Fruit fly (Drosophila melanogaster) whole organism, embryonic: Measurements from ENCODE around the gene Irbp.

Experiments used
- Atf3 ChIP-seq: fragments of 200-800 bp; sonication (Bioruptor generic); optimal IDR thresholded peaks from 3 replicates; lab custom pipeline; 2016; ENCODE audit warnings: missing biosample characterization, missing genetic modification characterization
- Blimp-1 ChIP-seq: fragments of 200-800 bp; sonication (Bioruptor generic); optimal IDR thresholded peaks from 3 replicates; lab custom pipeline; 2018; ENCODE audit warnings: missing biosample characterization, missing genetic modification characterization, mild to moderate bottlenecking, moderate library complexity, missing genetic modification reagents
- CG10267 ChIP-seq: fragments of 200-800 bp; sonication (Bioruptor generic); optimal IDR thresholded peaks from 2 replicates; lab custom pipeline; 2018; ENCODE audit warnings: missing biosample characterization, mild to moderate bottlenecking, missing genetic modification characterization, moderate library complexity
- CG11085 ChIP-seq: fragments of 200-800 bp; sonication (Bioruptor generic); IDR thresholded peaks from 2 replicates; pipeline ENCODE4 v1.3.6; 2022; ENCODE audit warnings: missing biosample characterization, missing genetic modification characterization
- CG11504 ChIP-seq: fragments of 200-800 bp; sonication (Bioruptor generic); optimal IDR thresholded peaks from 3 replicates; lab custom pipeline; 2019; ENCODE audit warnings: missing biosample characterization, mild to moderate bottlenecking, missing genetic modification characterization, moderate library complexity
- CG11560 ChIP-seq: fragments of 200-800 bp; sonication (Bioruptor generic); IDR thresholded peaks from 3 replicates; pipeline ENCODE4 v1.3.6; 2022; ENCODE audit warnings: missing biosample characterization, missing genetic modification characterization
- CG11695 ChIP-seq: fragments of 200-800 bp; sonication (Bioruptor generic); IDR thresholded peaks from 3 replicates; pipeline ENCODE4 v1.3.6; 2022; ENCODE audit warnings: missing biosample characterization, missing genetic modification characterization
- CG12744 ChIP-seq: fragments of 200-800 bp; sonication (Bioruptor generic); optimal IDR thresholded peaks from 2 replicates; lab custom pipeline; 2016; ENCODE audit warnings: missing biosample characterization, missing genetic modification characterization
- CG13287 ChIP-seq: fragments of 200-800 bp; sonication (Bioruptor generic); IDR thresholded peaks from 2 replicates; pipeline ENCODE4 v1.3.6; 2022; ENCODE audit warnings: missing biosample characterization, missing genetic modification characterization; ENCODE audit not compliant: partially characterized antibody
- CG14441 ChIP-seq: fragments of 200-800 bp; sonication (Bioruptor generic); IDR thresholded peaks from 2 replicates; pipeline ENCODE4 v1.3.6; 2022; ENCODE audit warnings: missing biosample characterization, missing genetic modification characterization
- CG15514 ChIP-seq: fragments of 200-800 bp; sonication (Bioruptor generic); optimal IDR thresholded peaks from 3 replicates; lab custom pipeline; 2017; ENCODE audit warnings: missing biosample characterization, missing genetic modification characterization, mild to moderate bottlenecking, moderate library complexity, missing genetic modification reagents
- CG17612 ChIP-seq: fragments of 200-800 bp; sonication (Bioruptor generic); IDR thresholded peaks from 2 replicates; pipeline ENCODE4 v1.3.6; 2022; ENCODE audit warnings: missing biosample characterization, missing genetic modification characterization
- CG18011 ChIP-seq: fragments of 200-800 bp; sonication (Bioruptor generic); optimal IDR thresholded peaks from 2 replicates; lab custom pipeline; 2017; ENCODE audit warnings: missing biosample characterization, missing genetic modification characterization, mild to moderate bottlenecking, moderate library complexity, missing genotype
- CG1832 ChIP-seq: fragments of 200-800 bp; sonication (Bioruptor generic); optimal IDR thresholded peaks from 2 replicates; lab custom pipeline; 2017; ENCODE audit warnings: missing biosample characterization, mild to moderate bottlenecking, missing genetic modification characterization, inconsistent platforms
- CG30403 ChIP-seq: fragments of 200-800 bp; sonication (Bioruptor generic); optimal IDR thresholded peaks from 3 replicates; lab custom pipeline; 2016; ENCODE audit warnings: missing biosample characterization, missing genetic modification characterization
- CG3163 ChIP-seq: fragments of 200-800 bp; sonication (Bioruptor generic); optimal IDR thresholded peaks from 3 replicates; lab custom pipeline; 2016; ENCODE audit warnings: missing biosample characterization, missing genetic modification characterization
- CG4404 ChIP-seq: fragments of 200-800 bp; sonication (Bioruptor generic); IDR thresholded peaks from 2 replicates; pipeline ENCODE4 v1.3.6; 2022; ENCODE audit warnings: missing biosample characterization, missing genetic modification characterization
- CG4854 ChIP-seq: fragments of 200-800 bp; sonication (Bioruptor generic); optimal IDR thresholded peaks from 2 replicates; lab custom pipeline; 2016; ENCODE audit warnings: missing biosample characterization, missing genetic modification characterization, inconsistent platforms
- CG6689 ChIP-seq: fragments of 200-800 bp; sonication (Bioruptor generic); IDR thresholded peaks from 2 replicates; pipeline ENCODE4 v1.3.6; 2022; ENCODE audit warnings: missing biosample characterization, missing genetic modification characterization
- CG7839 ChIP-seq: fragments of 200-800 bp; sonication (Bioruptor generic); optimal IDR thresholded peaks from 3 replicates; lab custom pipeline; 2018; ENCODE audit warnings: missing biosample characterization, mild to moderate bottlenecking, missing genetic modification characterization, moderate library complexity
- CG7963 ChIP-seq: fragments of 200-800 bp; sonication (Bioruptor generic); IDR thresholded peaks from 3 replicates; pipeline ENCODE4 v1.3.6; 2022; ENCODE audit warnings: missing biosample characterization, missing genetic modification characterization; ENCODE audit not compliant: partially characterized antibody
- CG8765 ChIP-seq: fragments of 200-800 bp; sonication (Bioruptor generic); IDR thresholded peaks from 2 replicates; pipeline ENCODE4 v1.3.6; 2022; ENCODE audit warnings: missing biosample characterization, missing genetic modification characterization
- CG9727 ChIP-seq: fragments of 200-800 bp; sonication (Bioruptor generic); optimal IDR thresholded peaks from 3 replicates; lab custom pipeline; 2017; ENCODE audit warnings: missing biosample characterization, mild to moderate bottlenecking, missing genetic modification characterization
- CG9817 ChIP-seq: fragments of 200-800 bp; sonication (Bioruptor generic); optimal IDR thresholded peaks from 2 replicates; lab custom pipeline; 2018; ENCODE audit warnings: missing biosample characterization, mild to moderate bottlenecking, missing genetic modification characterization, moderate library complexity
- CrebB ChIP-seq: fragments of 200-800 bp; sonication (Bioruptor generic); optimal IDR thresholded peaks from 3 replicates; lab custom pipeline; 2018; ENCODE audit warnings: missing biosample characterization, mild to moderate bottlenecking, missing genetic modification characterization
- D19A ChIP-seq: fragments of 200-800 bp; optimal IDR thresholded peaks from 3 replicates; lab custom pipeline; 2019; ENCODE audit warnings: missing biosample characterization, mild to moderate bottlenecking, missing genetic modification characterization, moderate library complexity
- HLH54F ChIP-seq: fragments of 200-800 bp; sonication (Bioruptor generic); optimal IDR thresholded peaks from 3 replicates; lab custom pipeline; 2016; ENCODE audit warnings: missing biosample characterization, missing genetic modification characterization
- Hmr ChIP-seq: fragments of 200-800 bp; sonication (Bioruptor generic); optimal IDR thresholded peaks from 3 replicates; lab custom pipeline; 2017; ENCODE audit warnings: mild to moderate bottlenecking, missing biosample characterization, missing genetic modification reagents, missing genetic modification characterization
- Hmx ChIP-seq: fragments of 200-800 bp; sonication (Bioruptor generic); optimal IDR thresholded peaks from 2 replicates; lab custom pipeline; 2016; ENCODE audit warnings: missing biosample characterization, missing genetic modification characterization
- MBD-R2 ChIP-seq: fragments of 200-800 bp; sonication (Bioruptor generic); IDR thresholded peaks from 2 replicates; pipeline ENCODE4 v1.3.6; 2022; ENCODE audit warnings: missing biosample characterization, missing genetic modification characterization
- PHDP ChIP-seq: fragments of 200-800 bp; sonication (Bioruptor generic); optimal IDR thresholded peaks from 3 replicates; lab custom pipeline; 2018; ENCODE audit warnings: missing biosample characterization, mild to moderate bottlenecking, missing genetic modification characterization, moderate library complexity
- Pdp1 ChIP-seq, 2 experiments: fragments of 200-800 bp; sonication (Bioruptor generic); optimal IDR thresholded peaks; 3 replicates each; lab custom pipeline; 2016; ENCODE audit warnings: missing biosample characterization in 2 of 2, missing genetic modification characterization in 2 of 2, mild to moderate bottlenecking in 1 of 2, moderate library complexity in 1 of 2
- Poxn ChIP-seq: fragments of 200-800 bp; sonication (Bioruptor generic); IDR thresholded peaks from 2 replicates; pipeline ENCODE4 v1.3.6; 2022; ENCODE audit warnings: missing biosample characterization, missing genetic modification characterization
- Xbp1 ChIP-seq: fragments of 200-800 bp; sonication (Bioruptor generic); optimal IDR thresholded peaks from 3 replicates; lab custom pipeline; 2016; ENCODE audit warnings: missing biosample characterization, mild to moderate bottlenecking, missing genetic modification characterization
- dmrt99B ChIP-seq: fragments of 200-800 bp; sonication (Bioruptor generic); optimal IDR thresholded peaks from 2 replicates; lab custom pipeline; 2018; ENCODE audit warnings: missing biosample characterization, mild to moderate bottlenecking, missing genetic modification characterization, moderate library complexity
- dpn ChIP-seq, 2 experiments: fragments of 200-800 bp; sonication (Bioruptor generic); optimal IDR thresholded peaks; 3 replicates each; lab custom pipeline; 2016; ENCODE audit warnings: missing biosample characterization in 2 of 2, missing genetic modification characterization in 2 of 2
- fu2 ChIP-seq: fragments of 200-800 bp; sonication (Bioruptor generic); optimal IDR thresholded peaks from 2 replicates; lab custom pipeline; 2016; ENCODE audit warnings: missing biosample characterization, missing genetic modification characterization
- gem ChIP-seq: fragments of 200-800 bp; sonication (Bioruptor generic); optimal IDR thresholded peaks from 2 replicates; lab custom pipeline; 2019; ENCODE audit warnings: missing biosample characterization, mild to moderate bottlenecking, missing genetic modification characterization, moderate library complexity
- gsb ChIP-seq: fragments of 200-800 bp; sonication (Bioruptor generic); IDR thresholded peaks from 2 replicates; pipeline ENCODE4 v1.3.6; 2022; ENCODE audit warnings: missing biosample characterization, missing genetic modification characterization
- ind ChIP-seq: fragments of 200-800 bp; sonication (Bioruptor generic); optimal IDR thresholded peaks from 3 replicates; lab custom pipeline; 2016; ENCODE audit warnings: missing biosample characterization, missing genetic modification characterization
- ken ChIP-seq: fragments of 200-800 bp; sonication (Bioruptor generic); IDR thresholded peaks from 3 replicates; pipeline ENCODE4 v1.3.6; 2022; ENCODE audit warnings: missing biosample characterization, missing genetic modification characterization
- mld ChIP-seq: fragments of 200-800 bp; sonication (Bioruptor generic); IDR thresholded peaks from 3 replicates; pipeline ENCODE4 v1.3.6; 2022; ENCODE audit warnings: missing biosample characterization, missing genetic modification characterization; ENCODE audit not compliant: partially characterized antibody
- nau ChIP-seq: fragments of 200-800 bp; sonication (Bioruptor generic); optimal IDR thresholded peaks from 3 replicates; lab custom pipeline; 2017; ENCODE audit warnings: missing biosample characterization, mild to moderate bottlenecking, missing genetic modification characterization, missing genetic modification reagents
- pho ChIP-seq: fragments of 200-800 bp; sonication (Bioruptor generic); optimal IDR thresholded peaks from 2 replicates; lab custom pipeline; 2016; ENCODE audit warnings: missing biosample characterization, missing genetic modification characterization
- shn ChIP-seq: fragments of 200-800 bp; sonication (Bioruptor generic); optimal IDR thresholded peaks from 3 replicates; lab custom pipeline; 2016; ENCODE audit warnings: missing biosample characterization, missing genetic modification characterization
- tap ChIP-seq: fragments of 200-800 bp; optimal IDR thresholded peaks from 3 replicates; lab custom pipeline; 2019; ENCODE audit warnings: missing biosample characterization, mild to moderate bottlenecking, missing genetic modification characterization, moderate library complexity
- tio ChIP-seq: fragments of 200-800 bp; sonication (Bioruptor generic); optimal IDR thresholded peaks from 2 replicates; lab custom pipeline; 2017; ENCODE audit warnings: missing biosample characterization, missing genetic modification characterization, inconsistent platforms
- tx ChIP-seq: fragments of 200-800 bp; sonication (Bioruptor generic); optimal IDR thresholded peaks from 2 replicates; lab custom pipeline; 2016; ENCODE audit warnings: missing biosample characterization, missing genetic modification characterization
- zen ChIP-seq: fragments of 200-800 bp; sonication (Bioruptor generic); optimal IDR thresholded peaks from 3 replicates; lab custom pipeline; 2018; ENCODE audit warnings: missing biosample characterization, mild to moderate bottlenecking, missing genetic modification characterization, moderate library complexity

Gene Irbp

dm6 chr3R:11454210-11454904, 44.5 kb downstream of the Irbp start (continued):
- peak; percentile 30; the same call in 1 of the 2 replicates for TF ChIP-seq Poxn
- TF ChIP-seq CG1832 (GFP tag; lab: Kevin White, UChicago) = no peak
- TF ChIP-seq Hmx (GFP tag; lab: Kevin White, UChicago) = peak; percentile 40
- TF ChIP-seq CG17612 (GFP tag; lab: Robert Waterston, UW) = no peak
- TF ChIP-seq tx = peak; percentile 36
- TF ChIP-seq gsb (GFP tag; lab: Robert Waterston, UW) = peak; percentile 38; the same call in 1 of the 2 replicates
- peak; percentile 66 for TF ChIP-seq fu2 (GFP tag; lab: Kevin White, UChicago)
- TF ChIP-seq tap (tag; lab: Kevin White, UChicago) = no peak
- TF ChIP-seq nau (GFP tag; lab: Kevin White, UChicago) = peak; percentile 31
- TF ChIP-seq tio (GFP tag; lab: Kevin White, UChicago) = peak; percentile 41
- peak; percentile 76 for TF ChIP-seq CG11504
- TF ChIP-seq CG12744 (GFP tag; lab: Kevin White, UChicago) = peak; percentile 33
- TF ChIP-seq dpn (GFP tag; optimal IDR thresholded peaks at IDR 0.05; lab: Kevin White, UChicago) = peak; percentile 49 to 70
- peak; percentile 79 for TF ChIP-seq CG9817 (tag; lab: Kevin White, UChicago)
- TF ChIP-seq CG14441 (GFP tag; lab: Robert Waterston, UW) = peak; percentile 71
- TF ChIP-seq pho (GFP tag; lab: Kevin White, UChicago) = peak; percentile 70
- peak; percentile 63 for TF ChIP-seq PHDP
- TF ChIP-seq CG6689 (GFP tag; lab: Robert Waterston, UW) = peak; percentile 58
- peak; percentile 84 for TF ChIP-seq gem (tag; lab: Kevin White, UChicago)
- TF ChIP-seq zen = no peak
- TF ChIP-seq CG11560 (tag; lab: Robert Waterston, UW) = peak; percentile 41; the same call in 1 of the 3 replicates
- TF ChIP-seq CG7963 (GFP tag; lab: Robert Waterston, UW) = no peak
- peak; percentile 30; the same call in 1 of the 2 replicates for TF ChIP-seq MBD-R2 (GFP tag; lab: Robert Waterston, UW)
- peak; percentile 59 for TF ChIP-seq ind (GFP tag; lab: Kevin White, UChicago)
- peak; percentile 49 for TF ChIP-seq Xbp1 (GFP tag; lab: Kevin White, UChicago)
- TF ChIP-seq CG8765 (GFP tag; lab: Robert Waterston, UW) = no peak
- TF ChIP-seq mld = no peak
- peak; percentile 77 for TF ChIP-seq CG7839
- peak; percentile 30 for TF ChIP-seq CG4854 (GFP tag; lab: Kevin White, UChicago)
- peak; percentile 20 for TF ChIP-seq CG18011
- TF ChIP-seq CG4404 = peak; percentile 46
- peak; percentile 74 for TF ChIP-seq HLH54F (GFP tag; lab: Kevin White, UChicago)
- TF ChIP-seq ken (GFP tag; lab: Robert Waterston, UW) = no peak
- TF ChIP-seq CG10267 = peak; percentile 13
- peak; percentile 24 to 38 for TF ChIP-seq Pdp1 (GFP tag; optimal IDR thresholded peaks at IDR 0.05; lab: Kevin White, UChicago)
- peak; percentile 77 for TF ChIP-seq Hmr
- peak; percentile 15 for TF ChIP-seq D19A (tag; lab: Kevin White, UChicago)
- no peak for TF ChIP-seq CrebB (tag; lab: Kevin White, UChicago)
- TF ChIP-seq CG9727 (GFP tag; lab: Kevin White, UChicago) = peak; percentile 68
- TF ChIP-seq Atf3 (GFP tag; lab: Kevin White, UChicago) = peak; percentile 3
- TF ChIP-seq shn = peak; percentile 15
- peak; percentile 0 for TF ChIP-seq CG3163 (GFP tag; lab: Kevin White, UChicago)
- no peak for TF ChIP-seq CG11085 (GFP tag; lab: Robert Waterston, UW)
- TF ChIP-seq CG13287 = no peak
- TF ChIP-seq dmrt99B (tag; lab: Kevin White, UChicago) = peak; percentile 74
- TF ChIP-seq CG15514 (GFP tag; lab: Kevin White, UChicago) = peak; percentile 40
- peak; percentile 16 for TF ChIP-seq Blimp-1
- peak; percentile 76 for TF ChIP-seq CG30403 (GFP tag; lab: Kevin White, UChicago)
- peak; percentile 51; the same call in 1 of the 3 replicates for TF ChIP-seq CG11695
